Worm (Caenorhabditis elegans) whole organism, mixed stage, embryonic: ENCODE measurements around the gene cyp-23A1.

Experiments used
- M03D4.4 ChIP-seq: sonication (generic microtip); optimal IDR thresholded peaks from 2 replicates; lab custom pipeline; 2017; ENCODE audit warnings: mild to moderate bottlenecking, missing genetic modification characterization, missing compliant biosample characterization
- bed-3 ChIP-seq: fragments of 200-800 bp; sonication (Bioruptor generic); optimal IDR thresholded peaks from 3 replicates; lab custom pipeline; 2018; ENCODE audit warnings: mild to moderate bottlenecking, missing genetic modification characterization, moderate library complexity, missing compliant biosample characterization
- blmp-1 ChIP-seq: fragments of 150-350 bp; optimal IDR thresholded peaks from 2 replicates; lab custom pipeline; 2014; ENCODE audit warnings: missing biosample characterization, missing genetic modification characterization
- ceh-39 ChIP-seq: fragments of 150-350 bp; optimal IDR thresholded peaks from 2 replicates; lab custom pipeline; 2014; ENCODE audit warnings: missing biosample characterization, missing genetic modification characterization
- ceh-43 ChIP-seq: fragments of 200-800 bp; sonication (Bioruptor generic); optimal IDR thresholded peaks from 2 replicates; lab custom pipeline; 2018; ENCODE audit warnings: mild to moderate bottlenecking, missing genetic modification characterization, moderate library complexity, missing compliant biosample characterization
- ces-1 ChIP-seq: fragments of 150-350 bp; optimal IDR thresholded peaks from 2 replicates; lab custom pipeline; 2014; ENCODE audit warnings: missing biosample characterization, missing genetic modification reagents, missing genetic modification characterization
- cnd-1 ChIP-seq: fragments of 200-800 bp; sonication (Bioruptor generic); optimal IDR thresholded peaks from 2 replicates; lab custom pipeline; 2018; ENCODE audit warnings: mild to moderate bottlenecking, missing genetic modification characterization, missing compliant biosample characterization
- drap-1 ChIP-seq: fragments of 200-800 bp; sonication (Bioruptor generic); optimal IDR thresholded peaks from 3 replicates; lab custom pipeline; 2018; ENCODE audit warnings: mild to moderate bottlenecking, missing genetic modification characterization, missing compliant biosample characterization
- elt-1 ChIP-seq: sonication (generic microtip); optimal IDR thresholded peaks from 2 replicates; lab custom pipeline; 2017; ENCODE audit warnings: missing genetic modification characterization, mild to moderate bottlenecking, missing compliant biosample characterization, antibody characterized with exemption, moderate library complexity, borderline replicate concordance; ENCODE audit not compliant: insufficient read depth
- hlh-1 ChIP-seq: fragments of 150-350 bp; optimal IDR thresholded peaks from 2 replicates; lab custom pipeline; 2014; ENCODE audit warnings: missing biosample characterization, missing genetic modification reagents, missing genetic modification characterization
- lin-13 ChIP-seq: fragments of 150-350 bp; optimal IDR thresholded peaks from 2 replicates; lab custom pipeline; 2014; ENCODE audit warnings: missing biosample characterization, missing genetic modification characterization
- lin-32 ChIP-seq: fragments of 200-800 bp; sonication (Bioruptor generic); optimal IDR thresholded peaks from 2 replicates; lab custom pipeline; 2018; ENCODE audit warnings: mild to moderate bottlenecking, missing genetic modification characterization, missing compliant biosample characterization
- lsy-2 ChIP-seq: fragments of 150-350 bp; optimal IDR thresholded peaks from 2 replicates; lab custom pipeline; 2014; ENCODE audit warnings: missing biosample characterization, missing genetic modification characterization
- mab-5 ChIP-seq: fragments of 150-350 bp; optimal IDR thresholded peaks from 2 replicates; lab custom pipeline; 2014; ENCODE audit warnings: missing biosample characterization, missing genetic modification characterization
- mep-1 ChIP-seq: fragments of 150-350 bp; optimal IDR thresholded peaks from 2 replicates; lab custom pipeline; 2017; ENCODE audit warnings: missing biosample characterization, missing genetic modification reagents, missing genetic modification characterization, inconsistent platforms
- nhr-2 ChIP-seq: fragments of 150-350 bp; optimal IDR thresholded peaks from 2 replicates; lab custom pipeline; 2014; ENCODE audit warnings: missing biosample characterization, missing genetic modification characterization
- nhr-28 ChIP-seq: fragments of 150-350 bp; optimal IDR thresholded peaks from 2 replicates; lab custom pipeline; 2014; ENCODE audit warnings: missing biosample characterization, missing genetic modification characterization
- pha-4 ChIP-seq: fragments of 150-350 bp; optimal IDR thresholded peaks from 2 replicates; lab custom pipeline; 2018; ENCODE audit warnings: missing biosample characterization, missing genetic modification reagents, missing genetic modification characterization
- sem-2 ChIP-seq: fragments of 200-800 bp; sonication (Bioruptor generic); optimal IDR thresholded peaks from 2 replicates; lab custom pipeline; 2018; ENCODE audit warnings: mild to moderate bottlenecking, missing genetic modification characterization, missing compliant biosample characterization
- snpc-4 ChIP-seq: fragments of 150-350 bp; optimal IDR thresholded peaks from 2 replicates; lab custom pipeline; 2014; ENCODE audit warnings: missing biosample characterization, missing genetic modification characterization
- sptf-1 ChIP-seq: sonication (generic microtip); optimal IDR thresholded peaks from 2 replicates; lab custom pipeline; 2017; ENCODE audit warnings: mild to moderate bottlenecking, missing genetic modification characterization, moderate library complexity, missing compliant biosample characterization
- tbx-8 ChIP-seq: fragments of 200-800 bp; sonication (Bioruptor generic); optimal IDR thresholded peaks from 2 replicates; lab custom pipeline; 2018; ENCODE audit warnings: mild to moderate bottlenecking, missing genetic modification characterization, moderate library complexity, missing compliant biosample characterization
- unc-120 ChIP-seq: sonication (generic microtip); optimal IDR thresholded peaks from 2 replicates; lab custom pipeline; 2017; ENCODE audit warnings: missing genetic modification characterization, missing compliant biosample characterization; ENCODE audit not compliant: poor library complexity, severe bottlenecking
- unc-39 ChIP-seq: fragments of 150-350 bp; optimal IDR thresholded peaks from 2 replicates; lab custom pipeline; 2014; ENCODE audit warnings: missing biosample characterization, missing genetic modification characterization
- unc-62 ChIP-seq: fragments of 150-350 bp; optimal IDR thresholded peaks from 2 replicates; lab custom pipeline; 2014; ENCODE audit warnings: missing biosample characterization, missing genetic modification reagents, missing genetic modification characterization
- zip-8 ChIP-seq: fragments of 150-350 bp; optimal IDR thresholded peaks from 2 replicates; lab custom pipeline; 2014; ENCODE audit warnings: missing biosample characterization, missing genetic modification characterization
- ztf-11 ChIP-seq: fragments of 150-350 bp; optimal IDR thresholded peaks from 2 replicates; lab custom pipeline; 2014; ENCODE audit warnings: missing biosample characterization, missing genetic modification characterization

Gene cyp-23A1

DNA sequence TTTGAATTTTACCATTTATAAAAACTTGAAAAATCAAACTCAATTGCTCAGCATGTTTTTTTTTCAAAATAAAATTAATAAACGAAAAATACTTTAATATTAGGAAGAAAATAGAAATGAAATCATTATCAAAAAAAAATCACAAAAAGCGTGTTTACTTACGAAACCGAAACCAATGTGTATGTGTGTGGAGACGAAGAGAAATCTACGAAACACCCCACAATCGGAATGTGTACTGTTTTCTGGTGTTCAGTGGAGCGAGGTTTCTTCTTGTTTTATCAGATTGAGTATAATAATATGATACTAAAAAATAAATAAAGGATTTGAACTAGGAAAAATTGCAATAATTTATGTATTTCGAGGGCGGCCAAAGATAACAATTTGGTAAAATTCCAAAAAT, 4.3 kb upstream of the cyp-23A1 start:
- TF ChIP-seq mab-5 (tag; lab: Kevin White, UChicago) (no peak), unc-39 (tag; lab: Kevin White, UChicago) (no peak), lsy-2 (tag; lab: Kevin White, UChicago) (no peak), unc-62 (GFP tag; lab: Kevin White, UChicago) (no peak), mep-1 (tag; lab: Kevin White, UChicago) (no peak), lin-13 (tag; lab: Kevin White, UChicago) (no peak), elt-1 (tag; lab: Kevin White, UChicago) (no peak), ceh-39 (tag; lab: Kevin White, UChicago) (no peak), bed-3 (GFP tag; lab: Kevin White, UChicago) (no peak), cnd-1 (tag; lab: Kevin White, UChicago) (no peak), snpc-4 (tag; lab: Kevin White, UChicago) (no peak), sem-2 (no peak), lin-32 (no peak), pha-4 (tag; lab: Kevin White, UChicago) (no peak), M03D4.4 (tag; lab: Kevin White, UChicago) (no peak), tbx-8 (GFP tag; lab: Kevin White, UChicago) (no peak)

- TF ChIP-seq unc-120 (no peak), blmp-1 (tag; lab: Kevin White, UChicago) (peak; percentile 66)
Measured at ce11 chrII:4510684-4511083, 1.3 kb upstream of the cyp-23A1 start.

ce11 chrII:4516291-4516690, 4.3 kb downstream of the cyp-23A1 start:
- TF ChIP-seq unc-120: peak; percentile 90
- peak; percentile 5 for TF ChIP-seq M03D4.4 (tag; lab: Kevin White, UChicago)
- peak; percentile 12 for TF ChIP-seq nhr-2
- no peak for TF ChIP-seq lsy-2 (tag; lab: Kevin White, UChicago)
- TF ChIP-seq unc-62 (GFP tag; lab: Kevin White, UChicago): peak; percentile 79
- no peak for TF ChIP-seq sptf-1 (tag; lab: Kevin White, UChicago)
- TF ChIP-seq hlh-1: peak; percentile 99

DNA sequence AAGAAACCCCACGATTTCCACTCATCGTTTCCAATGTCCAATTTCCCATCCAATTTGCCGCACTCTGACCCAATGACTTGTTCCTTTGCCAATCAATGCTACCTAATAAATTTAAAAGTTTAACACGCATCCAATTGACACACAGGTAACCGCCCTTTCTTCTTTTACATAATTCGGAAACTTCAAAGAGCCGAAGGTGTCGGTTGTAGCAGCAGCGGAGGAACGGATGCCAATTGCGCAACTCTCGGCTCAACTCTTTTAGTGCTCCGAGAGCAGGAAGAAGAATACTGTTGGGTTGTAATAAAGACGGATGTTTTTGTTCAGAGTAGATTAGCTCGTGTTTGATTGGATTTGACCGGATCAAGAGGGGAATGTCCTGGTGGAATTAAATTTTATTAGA, 5.2 kb downstream of the cyp-23A1 start:
- TF ChIP-seq hlh-1 (peak; percentile 95), nhr-28 (no peak), lsy-2 (tag; lab: Kevin White, UChicago) (peak; percentile 14)

DNA sequence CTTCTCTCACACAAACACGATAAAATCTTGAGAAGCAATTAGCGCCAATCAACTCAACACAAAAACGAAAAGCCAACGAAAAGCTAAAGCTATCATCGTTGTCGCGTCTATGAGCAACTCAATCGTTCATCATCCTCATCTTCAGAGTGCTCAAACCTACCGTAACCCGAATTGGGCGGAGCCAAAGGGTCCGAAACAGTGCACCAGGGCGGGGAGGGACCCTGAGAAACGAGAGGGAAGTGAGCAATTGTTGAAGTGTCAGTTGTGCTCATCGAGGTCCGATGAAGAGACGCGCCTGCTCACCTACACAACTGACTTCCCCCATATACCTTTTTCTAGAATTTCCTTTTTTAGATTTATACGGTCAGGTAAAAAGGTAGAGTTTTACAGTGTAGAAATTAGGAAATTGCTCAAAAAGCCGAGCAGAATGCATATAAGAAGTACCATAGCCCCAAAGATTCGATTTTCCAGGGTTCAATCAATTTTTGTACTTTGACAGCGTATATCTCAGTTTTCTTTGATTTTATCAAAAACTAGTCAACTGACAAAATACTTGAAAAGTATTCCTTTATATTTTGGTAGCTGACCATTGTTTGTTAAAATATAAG, 6.4 kb downstream of the cyp-23A1 start, which contains the start of gene hlh-1:
Gene hlh-1, plus strand, starts transcription at position 275 of the 608 bp plus-strand sequence.
- TF ChIP-seq lsy-2 (tag; lab: Kevin White, UChicago) (peak; percentile 89), sptf-1 (tag; lab: Kevin White, UChicago) (peak; percentile 12), unc-39 (tag; lab: Kevin White, UChicago) (no peak), unc-120 (peak; percentile 100), mab-5 (tag; lab: Kevin White, UChicago) (no peak), sem-2 (no peak), unc-62 (GFP tag; lab: Kevin White, UChicago) (peak; percentile 83), pha-4 (tag; lab: Kevin White, UChicago) (no peak), hlh-1 (peak; percentile 100)

DNA sequence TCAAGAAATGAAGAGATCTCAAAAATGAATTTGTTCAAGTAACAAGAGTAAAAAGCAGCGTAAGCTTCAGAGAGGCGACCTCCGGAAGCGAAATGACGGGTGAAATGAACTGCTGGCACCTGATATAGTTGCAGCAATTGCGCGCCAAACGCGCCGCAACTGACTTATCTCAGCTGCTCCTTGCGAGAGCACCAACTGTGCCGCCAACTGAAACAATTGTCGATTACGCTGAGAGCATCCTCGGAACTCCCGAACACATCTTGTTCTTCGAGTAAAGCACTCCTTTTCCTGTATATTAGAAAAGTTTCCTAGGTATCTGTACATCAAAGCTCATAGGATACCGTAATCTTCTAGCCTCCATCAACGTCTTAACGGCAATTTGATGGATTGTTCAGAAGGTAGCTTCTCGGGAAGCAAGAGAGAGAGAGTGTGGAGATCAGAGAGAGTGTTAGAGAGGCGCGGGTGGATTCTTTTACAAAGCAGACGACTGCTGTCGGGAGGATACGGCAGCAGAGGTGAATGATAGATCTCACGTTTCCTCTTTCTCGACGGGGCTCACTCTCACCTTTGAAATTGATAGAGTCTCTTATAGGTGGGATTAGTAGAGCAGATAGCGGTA, 8.1 kb downstream of the cyp-23A1 start:
- TF ChIP-seq unc-120: peak; percentile 89
- no peak for TF ChIP-seq cnd-1 (tag; lab: Kevin White, UChicago)
- peak; percentile 62 for TF ChIP-seq unc-62 (GFP tag; lab: Kevin White, UChicago)
- TF ChIP-seq hlh-1: peak; percentile 100

DNA sequence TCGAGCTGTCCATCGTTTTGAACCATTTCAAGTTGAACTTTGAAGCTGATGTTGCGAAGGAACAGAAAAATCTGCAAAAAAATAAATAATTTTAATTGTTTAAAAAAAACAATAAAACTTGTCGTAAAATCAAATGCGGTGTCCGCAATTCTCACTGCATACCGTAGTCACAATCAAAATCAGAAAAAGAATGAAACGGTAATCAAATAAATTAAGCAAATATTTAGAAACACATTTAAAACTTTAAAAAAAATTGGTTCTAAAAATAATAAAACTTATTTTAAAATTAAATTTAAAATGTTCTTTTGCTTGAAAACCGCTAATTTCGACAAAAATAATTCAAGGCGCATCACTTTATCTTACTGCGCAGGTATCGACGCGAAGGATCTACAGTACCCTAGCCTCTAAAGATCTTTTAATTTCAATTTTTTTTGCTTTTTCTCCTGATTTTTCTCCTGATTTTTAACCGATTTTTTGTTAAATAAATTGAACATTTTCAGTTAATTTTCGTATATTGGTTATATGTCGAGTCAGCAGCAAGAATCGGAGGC, 11.2 kb downstream of the cyp-23A1 start, which contains the start of the genes B0304.4 and B0304.2:
Gene B0304.4, minus strand, starts transcription at position 101 of the 551 bp plus-strand sequence.
Gene B0304.2, plus strand, starts transcription at position 501 of the 551 bp plus-strand sequence.
- TF ChIP-seq ces-1 (GFP tag; lab: Kevin White, UChicago) (no peak), tbx-8 (GFP tag; lab: Kevin White, UChicago) (no peak), nhr-2 (no peak), snpc-4 (tag; lab: Kevin White, UChicago) (no peak), blmp-1 (tag; lab: Kevin White, UChicago) (no peak), elt-1 (tag; lab: Kevin White, UChicago) (no peak), bed-3 (GFP tag; lab: Kevin White, UChicago) (no peak), ceh-43 (no peak), drap-1 (GFP tag; lab: Kevin White, UChicago) (no peak), lin-13 (tag; lab: Kevin White, UChicago) (no peak), ztf-11 (tag; lab: Kevin White, UChicago) (no peak), cnd-1 (tag; lab: Kevin White, UChicago) (no peak), zip-8 (tag; lab: Kevin White, UChicago) (no peak), nhr-28 (no peak), unc-120 (no peak)
